Worm (Caenorhabditis elegans) whole organism, L3 larva: ENCODE data around the gene C01G12.13.

Experiments used
- R02D3.7 ChIP-seq: fragments of 150-350 bp; optimal IDR thresholded peaks from 2 replicates; lab custom pipeline; 2014; ENCODE audit warnings: missing biosample characterization, missing genetic modification characterization
- ZK546.5 ChIP-seq: sonication (generic microtip); optimal IDR thresholded peaks from 2 replicates; lab custom pipeline; 2017; ENCODE audit warnings: missing biosample characterization, missing genetic modification characterization
- aly-2 ChIP-seq: fragments of 150-350 bp; optimal IDR thresholded peaks from 2 replicates; lab custom pipeline; 2014; ENCODE audit warnings: missing biosample characterization, missing genetic modification characterization
- ama-1 ChIP-seq: fragments of 150-350 bp; optimal IDR thresholded peaks from 2 replicates; lab custom pipeline; 2018
- ceh-16 ChIP-seq: sonication (generic microtip); optimal IDR thresholded peaks from 2 replicates; lab custom pipeline; 2017; ENCODE audit warnings: missing biosample characterization, missing genetic modification characterization
- ceh-28 ChIP-seq: fragments of 150-350 bp; optimal IDR thresholded peaks from 2 replicates; lab custom pipeline; 2014; ENCODE audit warnings: missing biosample characterization, missing genetic modification reagents, missing genetic modification characterization
- ceh-82 ChIP-seq: fragments of 150-350 bp; optimal IDR thresholded peaks from 2 replicates; lab custom pipeline; 2014; ENCODE audit warnings: missing biosample characterization, missing genetic modification characterization
- ceh-9 ChIP-seq: sonication (generic microtip); optimal IDR thresholded peaks from 2 replicates; lab custom pipeline; 2018; ENCODE audit warnings: missing biosample characterization, missing genetic modification characterization
- daf-12 ChIP-seq: fragments of 150-350 bp; optimal IDR thresholded peaks from 2 replicates; lab custom pipeline; 2014; ENCODE audit warnings: missing biosample characterization, missing genetic modification reagents, missing genetic modification characterization
- egl-27 ChIP-seq: sonication (generic microtip); optimal IDR thresholded peaks from 4 replicates; lab custom pipeline; 2017; ENCODE audit warnings: missing biosample characterization, missing genetic modification reagents, missing genetic modification characterization
- egl-5 ChIP-seq: fragments of 150-350 bp; optimal IDR thresholded peaks from 2 replicates; lab custom pipeline; 2017; ENCODE audit warnings: missing biosample characterization, missing genetic modification reagents, missing genetic modification characterization, inconsistent platforms
- elt-1 ChIP-seq: fragments of 150-350 bp; optimal IDR thresholded peaks from 2 replicates; lab custom pipeline; 2014; ENCODE audit warnings: missing biosample characterization, missing genetic modification characterization
- elt-2 ChIP-seq: sonication (generic microtip); optimal IDR thresholded peaks from 2 replicates; lab custom pipeline; 2016; ENCODE audit warnings: missing genetic modification reagents, mild to moderate bottlenecking, missing genetic modification characterization, missing compliant biosample characterization
- elt-3 ChIP-seq, 3 experiments: fragments of 150-350 bp in 1 of 3; sonication (generic microtip) in 2 of 3; optimal IDR thresholded peaks; 2 replicates in 2 of 3; 4 replicates in 1 of 3; lab custom pipeline; 2014 to 2017; ENCODE audit warnings: missing biosample characterization in 3 of 3, missing genetic modification characterization in 3 of 3
- eor-1 ChIP-seq, 2 experiments: fragments of 150-350 bp; optimal IDR thresholded peaks; 2 replicates each; lab custom pipeline; 2014 to 2018; ENCODE audit warnings: missing biosample characterization in 2 of 2, missing genetic modification characterization in 2 of 2
- fkh-10 ChIP-seq: sonication (generic microtip); optimal IDR thresholded peaks from 2 replicates; lab custom pipeline; 2017; ENCODE audit warnings: missing biosample characterization, missing genetic modification reagents, missing genetic modification characterization
- fkh-2 ChIP-seq: fragments of 150-350 bp; optimal IDR thresholded peaks from 2 replicates; lab custom pipeline; 2014; ENCODE audit warnings: missing biosample characterization, missing genetic modification reagents, missing genetic modification characterization
- hmg-11 ChIP-seq: sonication (generic microtip); optimal IDR thresholded peaks from 2 replicates; lab custom pipeline; 2016; ENCODE audit warnings: missing genetic modification characterization, missing compliant biosample characterization
- jun-1 ChIP-seq: fragments of 150-350 bp; optimal IDR thresholded peaks from 2 replicates; lab custom pipeline; 2014; ENCODE audit warnings: missing biosample characterization, missing genetic modification reagents, missing genetic modification characterization
- lin-15B ChIP-seq: fragments of 150-350 bp; optimal IDR thresholded peaks from 2 replicates; lab custom pipeline; 2014; ENCODE audit warnings: missing biosample characterization, missing genetic modification characterization
- lin-39 ChIP-seq: fragments of 150-350 bp; optimal IDR thresholded peaks from 2 replicates; lab custom pipeline; 2018; ENCODE audit warnings: missing biosample characterization, missing genetic modification reagents, missing genetic modification characterization
- lsy-12 ChIP-seq: sonication (generic microtip); optimal IDR thresholded peaks from 2 replicates; lab custom pipeline; 2016; ENCODE audit warnings: mild to moderate bottlenecking, missing genetic modification characterization, missing compliant biosample characterization
- mml-1 ChIP-seq: fragments of 150-350 bp; sonication (generic microtip); optimal IDR thresholded peaks from 3 replicates; lab custom pipeline; 2014; ENCODE audit warnings: missing biosample characterization, missing genetic modification characterization
- nfya-1 ChIP-seq: sonication (generic microtip); optimal IDR thresholded peaks from 2 replicates; lab custom pipeline; 2017; ENCODE audit warnings: missing genetic modification characterization, mild to moderate bottlenecking, missing compliant biosample characterization, antibody characterized with exemption, moderate library complexity; ENCODE audit not compliant: insufficient read depth
- nhr-12 ChIP-seq: fragments of 150-350 bp; optimal IDR thresholded peaks from 2 replicates; lab custom pipeline; 2014; ENCODE audit warnings: missing biosample characterization, missing genetic modification characterization
- nhr-23 ChIP-seq: fragments of 150-350 bp; optimal IDR thresholded peaks from 2 replicates; lab custom pipeline; 2014; ENCODE audit warnings: missing biosample characterization, missing genetic modification reagents, missing genetic modification characterization
- nhr-28 ChIP-seq: fragments of 150-350 bp; optimal IDR thresholded peaks from 2 replicates; lab custom pipeline; 2014; ENCODE audit warnings: missing biosample characterization, missing genetic modification characterization
- nhr-43 ChIP-seq: sonication (generic microtip); optimal IDR thresholded peaks from 2 replicates; lab custom pipeline; 2016; ENCODE audit warnings: mild to moderate bottlenecking, missing genetic modification characterization, missing compliant biosample characterization; ENCODE audit not compliant: poor library complexity, severe bottlenecking
- nhr-67 ChIP-seq: fragments of 150-350 bp; optimal IDR thresholded peaks from 2 replicates; lab custom pipeline; 2014; ENCODE audit warnings: missing biosample characterization, missing genetic modification characterization
- nhr-76 ChIP-seq: fragments of 150-350 bp; sonication (generic microtip); optimal IDR thresholded peaks from 5 replicates; lab custom pipeline; 2014; ENCODE audit warnings: missing biosample characterization, missing genetic modification characterization
- nhr-77 ChIP-seq: fragments of 150-350 bp; optimal IDR thresholded peaks from 2 replicates; lab custom pipeline; 2014; ENCODE audit warnings: missing biosample characterization, missing genetic modification characterization
- pha-4 ChIP-seq: fragments of 150-350 bp; optimal IDR thresholded peaks from 2 replicates; lab custom pipeline; 2014; ENCODE audit warnings: missing biosample characterization, missing genetic modification reagents, missing genetic modification characterization
- pqm-1 ChIP-seq: fragments of 150-350 bp; optimal IDR thresholded peaks from 2 replicates; lab custom pipeline; 2017; ENCODE audit warnings: missing biosample characterization, missing genetic modification characterization, inconsistent platforms
- sea-2 ChIP-seq: fragments of 150-350 bp; sonication (generic microtip); optimal IDR thresholded peaks from 4 replicates; lab custom pipeline; 2014; ENCODE audit warnings: missing biosample characterization, missing genetic modification reagents, missing genetic modification characterization
- skn-1 ChIP-seq: fragments of 150-350 bp; optimal IDR thresholded peaks from 2 replicates; lab custom pipeline; 2014; ENCODE audit warnings: missing biosample characterization, missing genetic modification characterization
- snpc-4 ChIP-seq: fragments of 150-350 bp; optimal IDR thresholded peaks from 2 replicates; lab custom pipeline; 2014; ENCODE audit warnings: missing biosample characterization, missing genetic modification characterization
- tbx-2 ChIP-seq: sonication (generic microtip); optimal IDR thresholded peaks from 2 replicates; lab custom pipeline; 2016; ENCODE audit warnings: mild to moderate bottlenecking, missing genetic modification characterization, missing compliant biosample characterization
- unc-62 ChIP-seq: fragments of 150-350 bp; sonication (generic microtip); optimal IDR thresholded peaks from 4 replicates; lab custom pipeline; 2014; ENCODE audit warnings: missing biosample characterization, missing genetic modification reagents, missing genetic modification characterization
- ztf-11 ChIP-seq: fragments of 150-350 bp; optimal IDR thresholded peaks from 2 replicates; lab custom pipeline; 2014; ENCODE audit warnings: missing biosample characterization, missing genetic modification characterization

C01G12.13 gene

DNA sequence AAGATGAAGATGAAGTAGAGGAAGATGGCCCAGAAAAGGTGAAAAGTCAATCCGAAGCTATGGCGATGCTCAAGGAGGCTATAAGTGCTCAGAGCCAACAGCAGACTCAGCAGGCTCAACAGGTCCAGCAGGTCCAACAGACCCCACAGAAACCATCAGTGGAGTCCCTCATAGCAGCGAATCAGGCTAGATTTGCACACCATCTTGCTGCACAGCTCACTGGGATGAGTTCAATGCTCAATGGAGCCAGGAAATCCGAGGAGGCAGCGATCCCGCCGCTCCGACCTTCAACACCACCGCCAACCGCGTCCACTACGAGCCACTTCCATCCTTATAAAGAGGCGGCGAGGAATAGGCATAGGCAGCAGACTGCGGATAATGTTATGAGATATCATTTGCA, 1.7 kb upstream of the C01G12.13 start:
- no peak for TF ChIP-seq nhr-28 (tag; lab: Kevin White, UChicago)
- no peak for TF ChIP-seq aly-2
- TF ChIP-seq nfya-1 (tag; lab: Kevin White, UChicago), result no peak
- no peak for TF ChIP-seq lin-39 (tag; lab: Kevin White, UChicago)
- TF ChIP-seq nhr-23 (tag; lab: Kevin White, UChicago), result no peak
- no peak for TF ChIP-seq skn-1 (tag; lab: Kevin White, UChicago)
- TF ChIP-seq egl-27 (tag; lab: Kevin White, UChicago), result no peak
- no peak for TF ChIP-seq nhr-43 (tag; lab: Kevin White, UChicago)
- TF ChIP-seq daf-12 (tag; lab: Kevin White, UChicago), result no peak
- TF ChIP-seq ama-1 (lab: Kevin White, UChicago), result no peak
- TF ChIP-seq ceh-9 (tag; lab: Kevin White, UChicago), result no peak
- TF ChIP-seq hmg-11 (tag; lab: Kevin White, UChicago), result no peak
- TF ChIP-seq ceh-28, result no peak
- TF ChIP-seq fkh-10 (GFP tag; lab: Kevin White, UChicago), result no peak

ce11 chrII:14578013-14578412, 1.5 kb downstream of the C01G12.13 start, which contains the start of gene nspb-7:
Gene nspb-7 (plus strand): TSS chrII:14578313.
- TF ChIP-seq jun-1 (tag; lab: Kevin White, UChicago), result no peak
- no peak for TF ChIP-seq aly-2
- no peak for TF ChIP-seq nhr-12
- no peak for TF ChIP-seq nhr-67 (tag; lab: Kevin White, UChicago)
- TF ChIP-seq snpc-4 (tag; lab: Kevin White, UChicago), result no peak
- TF ChIP-seq lsy-12, result no peak
- TF ChIP-seq mml-1 (tag; lab: Kevin White, UChicago), result no peak
- TF ChIP-seq elt-1, result no peak
- no peak for TF ChIP-seq ama-1 (lab: Kevin White, UChicago)
- no peak for TF ChIP-seq R02D3.7 (tag; lab: Kevin White, UChicago)
- no peak for TF ChIP-seq egl-27 (tag; lab: Kevin White, UChicago)
- TF ChIP-seq elt-2 (tag; lab: Kevin White, UChicago), result no peak
- TF ChIP-seq sea-2, result no peak
- no peak for TF ChIP-seq lin-39 (tag; lab: Kevin White, UChicago)
- TF ChIP-seq ceh-82 (tag; lab: Kevin White, UChicago), result no peak
- TF ChIP-seq tbx-2 (tag; lab: Kevin White, UChicago), result no peak
- no peak for TF ChIP-seq pha-4 (tag; lab: Kevin White, UChicago)
- no peak for TF ChIP-seq nhr-43 (tag; lab: Kevin White, UChicago)
- no peak for TF ChIP-seq eor-1 (tag; optimal IDR thresholded peaks at IDR 0.05; lab: Kevin White, UChicago)

ce11 chrII:14578716-14579115, 2.2 kb downstream of the C01G12.13 start, which contains the start of gene C01G12.9:
Gene C01G12.9 (plus strand): TSS chrII:14579016.
- TF ChIP-seq aly-2 (no peak), mml-1 (tag; lab: Kevin White, UChicago) (no peak), pqm-1 (tag; lab: Kevin White, UChicago) (no peak), nhr-43 (tag; lab: Kevin White, UChicago) (no peak), unc-62 (GFP tag; lab: Kevin White, UChicago) (no peak), nfya-1 (tag; lab: Kevin White, UChicago) (no peak), elt-2 (tag; lab: Kevin White, UChicago) (no peak), nhr-76 (tag; lab: Kevin White, UChicago) (no peak), skn-1 (tag; lab: Kevin White, UChicago) (no peak), nhr-67 (tag; lab: Kevin White, UChicago) (no peak), elt-3 (tag; optimal IDR thresholded peaks at IDR 0.05; lab: Kevin White, UChicago) (no peak), ceh-82 (tag; lab: Kevin White, UChicago) (no peak), egl-27 (tag; lab: Kevin White, UChicago) (no peak), ceh-16 (tag; lab: Kevin White, UChicago) (no peak), lin-15B (tag; lab: Kevin White, UChicago) (no peak), ama-1 (lab: Kevin White, UChicago) (no peak), nhr-23 (tag; lab: Kevin White, UChicago) (no peak), lin-39 (tag; lab: Kevin White, UChicago) (no peak), eor-1 (tag; optimal IDR thresholded peaks at IDR 0.05; lab: Kevin White, UChicago) (no peak), ceh-9 (tag; lab: Kevin White, UChicago) (no peak)

DNA sequence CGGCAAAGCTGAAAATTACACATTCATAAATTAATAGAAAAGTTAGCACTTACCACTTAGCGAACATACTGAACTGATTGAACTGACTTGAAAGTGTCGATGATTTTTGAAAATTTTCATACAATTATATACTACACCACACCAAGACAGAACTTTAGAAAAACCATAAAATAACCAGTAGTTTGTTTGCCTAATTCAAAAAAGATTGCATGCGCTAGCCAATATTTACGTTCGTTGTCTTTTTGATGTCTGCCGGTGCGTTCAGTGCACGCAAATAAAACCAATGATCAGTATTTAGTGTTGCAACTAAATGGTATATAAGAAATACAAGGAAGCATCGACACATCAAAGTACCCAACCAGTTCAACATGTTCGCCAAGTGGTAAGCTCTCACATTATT, 4.0 kb downstream of the C01G12.13 start, which contains the start of the genes nspb-8 and nspb-9:
Gene nspb-8 (minus strand): TSS at position 101 of the 400 bp plus-strand sequence.
Gene nspb-9 (plus strand): TSS at position 311 of the 400 bp plus-strand sequence.
- TF ChIP-seq nhr-77 (tag; lab: Kevin White, UChicago) (no peak), ceh-9 (tag; lab: Kevin White, UChicago) (no peak), nhr-76 (tag; lab: Kevin White, UChicago) (no peak), ZK546.5 (tag; lab: Kevin White, UChicago) (no peak), fkh-2 (tag; lab: Kevin White, UChicago) (no peak), nhr-67 (tag; lab: Kevin White, UChicago) (no peak), aly-2 (no peak), ztf-11 (tag; lab: Kevin White, UChicago) (no peak), pha-4 (tag; lab: Kevin White, UChicago) (no peak), sea-2 (no peak), R02D3.7 (tag; lab: Kevin White, UChicago) (no peak), eor-1 (tag; optimal IDR thresholded peaks at IDR 0.05; lab: Kevin White, UChicago) (no peak), nfya-1 (tag; lab: Kevin White, UChicago) (no peak), mml-1 (tag; lab: Kevin White, UChicago) (no peak), egl-5 (no peak), ceh-16 (tag; lab: Kevin White, UChicago) (no peak), skn-1 (tag; lab: Kevin White, UChicago) (no peak), nhr-12 (no peak), nhr-28 (tag; lab: Kevin White, UChicago) (no peak), fkh-10 (GFP tag; lab: Kevin White, UChicago) (no peak)
